Fruit fly (Drosophila melanogaster): Measurements from ENCODE around the gene Ssdp.
A peak's percentile ranks its signal among the peaks of the same experiment; 100 is the strongest.

Gene Ssdp

dm6 chr3R:18171983-18172967, 27.1 kb downstream of the Ssdp start (continued):
- TF ChIP-seq sens-2 (GFP tag; IDR thresholded peaks at IDR 0.05) (peak; percentile 60; the same call in 1 of the 2 replicates), slbo (GFP tag; IDR thresholded peaks at IDR 0.05) (peak; percentile 87), CG5180 (GFP tag; optimal IDR thresholded peaks at IDR 0.05) (peak; percentile 84), Hsf (GFP tag; optimal IDR thresholded peaks at IDR 0.05) (peak; percentile 95), Neu2 (GFP tag; optimal IDR thresholded peaks at IDR 0.05; ENCODE audit: borderline replicate concordance) (peak; percentile 46), CG12104 (GFP tag; optimal IDR thresholded peaks at IDR 0.05) (peak; percentile 93), gem (tag; optimal IDR thresholded peaks at IDR 0.05) (peak; percentile 96), CG32767 (GFP tag; IDR thresholded peaks at IDR 0.05) (peak; percentile 82), so (GFP tag; IDR thresholded peaks at IDR 0.05) (peak; percentile 90), chn (GFP tag; optimal IDR thresholded peaks at IDR 0.05) (peak; percentile 94), Ets97D (GFP tag; optimal IDR thresholded peaks at IDR 0.05) (peak; percentile 69), salm (tag; optimal IDR thresholded peaks at IDR 0.05) (peak; percentile 91), CHES-1-like (GFP tag; optimal IDR thresholded peaks at IDR 0.05) (peak; percentile 91), br (optimal IDR thresholded peaks at IDR 0.05) (no peak), crp (GFP tag; optimal IDR thresholded peaks at IDR 0.05) (peak in 1 of 2 experiments; percentile 62), CG14860 (GFP tag; IDR thresholded peaks at IDR 0.05; ENCODE audit: partially characterized antibody) (no peak), Eip74EF (GFP tag; optimal IDR thresholded peaks at IDR 0.05) (peak in 1 of 2 experiments; percentile 96), CG3163 (GFP tag; optimal IDR thresholded peaks at IDR 0.05) (peak; percentile 75), grn (GFP tag; optimal IDR thresholded peaks at IDR 0.05) (peak; percentile 48), CG9727 (GFP tag; optimal IDR thresholded peaks at IDR 0.05) (peak; percentile 96), CG30403 (GFP tag; optimal IDR thresholded peaks at IDR 0.05) (peak; percentile 96), CG15073 (GFP tag; optimal IDR thresholded peaks at IDR 0.05) (peak; percentile 63), zen2 (GFP tag; IDR thresholded peaks at IDR 0.05; ENCODE audit: partially characterized antibody) (no peak), B-H2 (GFP tag; optimal IDR thresholded peaks at IDR 0.05) (peak; percentile 91), Doc3 (GFP tag; IDR thresholded peaks at IDR 0.05; ENCODE audit: partially characterized antibody) (peak; percentile 38; the same call in 1 of the 3 replicates), CG9876 (GFP tag; optimal IDR thresholded peaks at IDR 0.05) (peak; percentile 86), gsb (GFP tag; IDR thresholded peaks at IDR 0.05) (peak; percentile 73), CG12071 (GFP tag; optimal IDR thresholded peaks at IDR 0.05) (peak; percentile 84), CG2875 (GFP tag; optimal IDR thresholded peaks at IDR 0.05) (peak; percentile 92), Fer1 (GFP tag; optimal IDR thresholded peaks at IDR 0.05) (peak; percentile 95), Sry-β (GFP tag; optimal IDR thresholded peaks at IDR 0.05) (peak; percentile 51), Adf1 (GFP tag; IDR thresholded peaks at IDR 0.05) (peak; percentile 67), CG7745 (tag; optimal IDR thresholded peaks at IDR 0.05) (no peak), CG12942 (GFP tag; optimal IDR thresholded peaks at IDR 0.05) (peak; percentile 88), CG31365 (tag; optimal IDR thresholded peaks at IDR 0.05) (peak; percentile 73), Six4 (GFP tag; optimal IDR thresholded peaks at IDR 0.05) (peak; percentile 85), CG13894 (tag; optimal IDR thresholded peaks at IDR 0.05) (peak; percentile 87), CG30020 (tag; optimal IDR thresholded peaks at IDR 0.05) (no peak), lbe (GFP tag; optimal IDR thresholded peaks at IDR 0.05) (no peak), phol (tag; optimal IDR thresholded peaks at IDR 0.05) (peak; percentile 96), jumu (GFP tag; optimal IDR thresholded peaks at IDR 0.05) (peak; percentile 84), lmd (GFP tag; IDR thresholded peaks at IDR 0.05) (peak; percentile 94), CG17568 (GFP tag; optimal IDR thresholded peaks at IDR 0.05) (no peak), CG10959 (GFP tag; IDR thresholded peaks at IDR 0.05) (peak; percentile 78), CG18599 (GFP tag; optimal IDR thresholded peaks at IDR 0.05) (peak; percentile 95), Ptx1 (GFP tag; IDR thresholded peaks at IDR 0.05) (peak; percentile 93), Hr78 (GFP tag; optimal IDR thresholded peaks at IDR 0.05) (peak in 1 of 2 experiments; percentile 90)

Measured in whole organism, embryonic.